Fruit fly (Drosophila melanogaster): ENCODE data around the gene CG13693.

The CG13693 gene

dm6 chr2L:249048-249825, 16.9 kb downstream of the CG13693 start (continued):
- TF ChIP-seq CG9876 (GFP tag; optimal IDR thresholded peaks at IDR 0.05): no peak
- TF ChIP-seq NFAT (GFP tag; IDR thresholded peaks at IDR 0.05): no peak
- TF ChIP-seq cg (GFP tag; optimal IDR thresholded peaks at IDR 0.05): peak; percentile 88
- TF ChIP-seq Gsc (GFP tag; IDR thresholded peaks at IDR 0.05): no peak
- TF ChIP-seq btn (GFP tag; optimal IDR thresholded peaks at IDR 0.05): no peak
- no peak for TF ChIP-seq Jarid2 (GFP tag; optimal IDR thresholded peaks at IDR 0.05)
- TF ChIP-seq Hmr (GFP tag; optimal IDR thresholded peaks at IDR 0.05): no peak
- peak; percentile 58 for TF ChIP-seq HLHmδ (GFP tag; optimal IDR thresholded peaks at IDR 0.05)
- TF ChIP-seq Mrtf (GFP tag; IDR thresholded peaks at IDR 0.05): no peak
- no peak for TF ChIP-seq Scr (GFP tag; IDR thresholded peaks at IDR 0.05; ENCODE audit: partially characterized antibody)
- no peak for TF ChIP-seq CG12219 (GFP tag; optimal IDR thresholded peaks at IDR 0.05)
- TF ChIP-seq fu2 (GFP tag; optimal IDR thresholded peaks at IDR 0.05): no peak
- TF ChIP-seq CG17568 (GFP tag; optimal IDR thresholded peaks at IDR 0.05): no peak
- TF ChIP-seq CG3995 (GFP tag; optimal IDR thresholded peaks at IDR 0.05): no peak
- TF ChIP-seq Dek (tag; optimal IDR thresholded peaks at IDR 0.05): no peak
- peak; percentile 84 for TF ChIP-seq grau (tag; optimal IDR thresholded peaks at IDR 0.05)
- TF ChIP-seq CG2889 (GFP tag; IDR thresholded peaks at IDR 0.05): no peak
- TF ChIP-seq Dad (GFP tag; optimal IDR thresholded peaks at IDR 0.05): no peak
- peak; percentile 62 for TF ChIP-seq CG13287 (GFP tag; IDR thresholded peaks at IDR 0.05; ENCODE audit: partially characterized antibody)
- no peak for TF ChIP-seq pan (optimal IDR thresholded peaks at IDR 0.05)
- peak in 1 of 2 experiments; percentile 43 for TF ChIP-seq pan (GFP tag; optimal IDR thresholded peaks at IDR 0.05 in 1 of 2, IDR thresholded peaks at IDR 0.05 in 1 of 2)
- TF ChIP-seq Trl (optimal IDR thresholded peaks at IDR 0.05): peak; percentile 95 to 97
- TF ChIP-seq Trl (GFP tag; optimal IDR thresholded peaks at IDR 0.05): peak; percentile 31
- no peak for TF ChIP-seq mld (GFP tag; IDR thresholded peaks at IDR 0.05; ENCODE audit: partially characterized antibody)
- TF ChIP-seq CG8944 (GFP tag; optimal IDR thresholded peaks at IDR 0.05): peak; percentile 10
- TF ChIP-seq Chrac-16 (GFP tag; optimal IDR thresholded peaks at IDR 0.05): no peak
- no peak; the same call in 1 of the 2 replicates for TF ChIP-seq crol (GFP tag; IDR thresholded peaks at IDR 0.05)
- no peak for TF ChIP-seq CG18764 (GFP tag; optimal IDR thresholded peaks at IDR 0.05)
- TF ChIP-seq CG13296 (GFP tag; optimal IDR thresholded peaks at IDR 0.05): no peak
- TF ChIP-seq CG12391 (tag; optimal IDR thresholded peaks at IDR 0.05): peak; percentile 6
- no peak for TF ChIP-seq hkb (optimal IDR thresholded peaks at IDR 0.05)
- TF ChIP-seq hkb (GFP tag; IDR thresholded peaks at IDR 0.05): no peak
- TF ChIP-seq nau (GFP tag; optimal IDR thresholded peaks at IDR 0.05): no peak
- no peak for TF ChIP-seq peb (GFP tag; IDR thresholded peaks at IDR 0.05)
- TF ChIP-seq pita (GFP tag; optimal IDR thresholded peaks at IDR 0.05): no peak
- no peak for TF ChIP-seq fru (optimal IDR thresholded peaks at IDR 0.05)
- TF ChIP-seq CG10274 (GFP tag; optimal IDR thresholded peaks at IDR 0.05): no peak
- no peak for TF ChIP-seq CG17912 (GFP tag; optimal IDR thresholded peaks at IDR 0.05)
- no peak for TF ChIP-seq CG1792 (GFP tag; optimal IDR thresholded peaks at IDR 0.05)
- no peak for TF ChIP-seq CG3281 (GFP tag; optimal IDR thresholded peaks at IDR 0.05)
- no peak for TF ChIP-seq ERR (GFP tag; optimal IDR thresholded peaks at IDR 0.05)
- no peak for TF ChIP-seq CG12299 (tag; optimal IDR thresholded peaks at IDR 0.05)
- no peak for TF ChIP-seq CG14965 (GFP tag; optimal IDR thresholded peaks at IDR 0.05; ENCODE audit: borderline replicate concordance)
- TF ChIP-seq en (GFP tag; optimal IDR thresholded peaks at IDR 0.05): no peak
- peak; percentile 8 for TF ChIP-seq CG2712 (tag; optimal IDR thresholded peaks at IDR 0.05)
- no peak for TF ChIP-seq CG18011 (GFP tag; optimal IDR thresholded peaks at IDR 0.05)
- TF ChIP-seq cas (GFP tag; IDR thresholded peaks at IDR 0.05): no peak
- no peak for TF ChIP-seq NC2α (GFP tag; optimal IDR thresholded peaks at IDR 0.05)
- TF ChIP-seq CG18599 (GFP tag; optimal IDR thresholded peaks at IDR 0.05): no peak
- TF ChIP-seq gce (GFP tag; IDR thresholded peaks at IDR 0.05): 0 out of 3 replicates have a peak, but pooled peaks have one; percentile 17
- peak; percentile 55; the same call in 2 of the 3 replicates for TF ChIP-seq ci (GFP tag; IDR thresholded peaks at IDR 0.05)

All from whole organism, embryonic.